Worm (Caenorhabditis elegans): Measurements from ENCODE around the gene trap-4.
A peak's percentile ranks its signal among the peaks of the same experiment; 100 is the strongest.

The trap-4 gene

DNA sequence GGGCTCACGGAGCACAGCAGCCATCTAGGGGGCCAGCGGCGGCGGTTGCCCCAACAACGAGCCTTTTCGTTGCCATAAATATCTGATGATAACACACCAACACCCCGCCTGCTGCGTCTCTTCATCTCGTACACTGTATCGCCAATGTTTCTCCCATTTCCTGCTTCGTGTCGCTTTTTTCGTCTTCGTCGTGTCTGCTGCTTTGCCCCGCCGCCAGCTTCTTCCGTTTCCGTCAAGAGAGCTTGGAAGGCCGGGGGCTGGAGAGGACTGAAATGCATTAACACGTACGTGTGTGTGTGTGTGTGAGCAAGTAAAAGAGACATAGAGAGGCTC is 15.4 kb downstream of the trap-4 start (continued):
- peak; percentile 36 for TF ChIP-seq mec-3 (tag; optimal IDR thresholded peaks at IDR 0.05; ENCODE audit: borderline replicate concordance)
- TF ChIP-seq sox-2 (GFP tag; IDR thresholded peaks at IDR 0.05): no peak
- TF ChIP-seq ceh-6 (GFP tag; optimal IDR thresholded peaks at IDR 0.05): no peak
- no peak for TF ChIP-seq dve-1 (tag; optimal IDR thresholded peaks at IDR 0.05)
- TF ChIP-seq pax-1 (tag; optimal IDR thresholded peaks at IDR 0.05): no peak
- TF ChIP-seq ceh-34 (tag; optimal IDR thresholded peaks at IDR 0.05): no peak
- TF ChIP-seq hlh-13 (GFP tag; optimal IDR thresholded peaks at IDR 0.05): no peak
- TF ChIP-seq hlh-8 (tag; optimal IDR thresholded peaks at IDR 0.05): no peak
- TF ChIP-seq ceh-30 (tag; optimal IDR thresholded peaks at IDR 0.05): no peak
- no peak for TF ChIP-seq pha-4 (tag; optimal IDR thresholded peaks at IDR 0.05)
- TF ChIP-seq ceh-45 (GFP tag; IDR thresholded peaks at IDR 0.05): no peak
- TF ChIP-seq syd-9 (tag; optimal IDR thresholded peaks at IDR 0.05): no peak
- no peak for TF ChIP-seq sdc-2 (tag; optimal IDR thresholded peaks at IDR 0.05)
- TF ChIP-seq odd-2 (tag; optimal IDR thresholded peaks at IDR 0.05): no peak
- no peak for TF ChIP-seq nhr-232 (tag; optimal IDR thresholded peaks at IDR 0.05)
- no peak for TF ChIP-seq ceh-22 (tag; optimal IDR thresholded peaks at IDR 0.05)
- TF ChIP-seq nfya-1 (tag; optimal IDR thresholded peaks at IDR 0.05): no peak
- no peak for TF ChIP-seq ceh-24 (tag; optimal IDR thresholded peaks at IDR 0.05)
- TF ChIP-seq unc-3 (GFP tag; conservative IDR thresholded peaks at IDR 0.05): no peak
- TF ChIP-seq unc-3 (tag; optimal IDR thresholded peaks at IDR 0.05): no peak
- peak; percentile 41 for TF ChIP-seq che-1 (tag; optimal IDR thresholded peaks at IDR 0.05)
- no peak for TF ChIP-seq npax-4 (tag; optimal IDR thresholded peaks at IDR 0.05)
- TF ChIP-seq pat-9 (tag; optimal IDR thresholded peaks at IDR 0.05): peak; percentile 17
- no peak for TF ChIP-seq nhr-11 (tag; optimal IDR thresholded peaks at IDR 0.05)
- peak; percentile 0 for TF ChIP-seq ceh-2 (tag; optimal IDR thresholded peaks at IDR 0.05)
- TF ChIP-seq ceh-18 (tag; optimal IDR thresholded peaks at IDR 0.05): no peak
- no peak for TF ChIP-seq hlh-30 (tag; optimal IDR thresholded peaks at IDR 0.05; ENCODE audit: insufficient read depth)
- TF ChIP-seq zip-5 (tag; optimal IDR thresholded peaks at IDR 0.05): no peak
- TF ChIP-seq ama-1 (optimal IDR thresholded peaks at IDR 0.05): no peak
- no peak for TF ChIP-seq unc-55 (GFP tag; optimal IDR thresholded peaks at IDR 0.05)
- TF ChIP-seq pros-1 (tag; optimal IDR thresholded peaks at IDR 0.05): no peak
- no peak for TF ChIP-seq dmd-4 (tag; optimal IDR thresholded peaks at IDR 0.05; ENCODE audit: borderline replicate concordance)
- no peak for TF ChIP-seq ets-4 (tag; optimal IDR thresholded peaks at IDR 0.05)
- TF ChIP-seq pag-3 (tag; optimal IDR thresholded peaks at IDR 0.05; ENCODE audit: borderline replicate concordance): no peak

DNA sequence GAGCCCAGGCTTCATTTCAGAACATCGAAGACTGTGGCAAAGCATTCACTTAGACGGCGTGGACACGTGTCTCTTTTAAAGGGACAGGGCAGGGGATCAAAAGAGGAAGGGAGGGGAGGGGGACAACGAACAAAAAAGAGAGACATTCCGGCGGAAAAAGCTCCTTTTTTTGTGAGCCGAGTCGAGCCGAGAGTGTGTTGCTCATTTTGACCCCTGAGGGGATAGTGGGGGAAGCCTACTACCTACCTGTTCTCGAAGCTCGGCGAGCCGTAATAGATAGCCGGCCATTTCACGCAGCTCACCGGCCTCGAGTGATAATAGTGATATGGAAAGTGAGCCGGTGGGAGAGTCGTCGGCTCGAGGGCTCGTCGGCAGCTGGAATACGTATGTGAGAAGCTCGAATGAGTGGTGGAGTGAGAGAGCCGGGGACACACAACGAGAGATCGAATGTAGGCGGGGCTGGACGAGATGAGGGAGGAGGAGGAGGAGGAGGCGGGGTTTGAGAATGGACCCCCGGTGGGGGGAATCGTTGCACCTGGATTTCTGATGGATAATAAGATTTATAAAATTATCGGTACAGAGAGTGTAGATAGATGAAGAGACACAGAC is 16.2 kb downstream of the trap-4 start:
- TF ChIP-seq ama-1 (optimal IDR thresholded peaks at IDR 0.05) (peak; percentile 76), hlh-30 (tag; optimal IDR thresholded peaks at IDR 0.05; ENCODE audit: insufficient read depth) (no peak), K02D7.2 (tag; optimal IDR thresholded peaks at IDR 0.05) (peak; percentile 59), lin-11 (tag; optimal IDR thresholded peaks at IDR 0.05) (no peak), fax-1 (tag; optimal IDR thresholded peaks at IDR 0.05) (no peak), pqm-1 (tag; optimal IDR thresholded peaks at IDR 0.05) (no peak), ceh-14 (tag; optimal IDR thresholded peaks at IDR 0.05) (peak; percentile 0), sox-4 (tag; optimal IDR thresholded peaks at IDR 0.05) (peak; percentile 3), ceh-30 (tag; optimal IDR thresholded peaks at IDR 0.05) (no peak), nhr-232 (tag; optimal IDR thresholded peaks at IDR 0.05) (no peak), nfya-1 (tag; optimal IDR thresholded peaks at IDR 0.05) (peak; percentile 3), pat-9 (tag; optimal IDR thresholded peaks at IDR 0.05) (no peak)

DNA sequence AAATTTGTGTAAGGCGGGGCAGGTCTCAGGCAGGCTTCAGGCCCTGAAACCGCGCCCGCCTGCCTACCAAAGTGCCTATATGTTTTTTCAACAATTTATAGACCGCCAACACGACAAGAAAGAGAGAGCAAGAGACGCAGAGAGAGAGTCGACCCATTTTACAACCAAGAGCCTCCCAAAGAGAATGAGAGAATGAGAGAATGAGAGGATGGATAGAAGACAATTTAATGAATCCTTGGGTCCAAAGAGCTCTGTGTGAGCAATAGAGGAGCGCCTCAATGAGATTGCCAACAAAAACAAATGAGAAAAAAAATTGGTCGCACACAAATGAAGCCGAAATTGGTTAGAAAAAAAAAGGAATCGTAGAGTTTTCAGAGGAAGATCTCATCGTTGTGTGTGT is 17.4 kb downstream of the trap-4 start:
- TF ChIP-seq unc-42 (tag; optimal IDR thresholded peaks at IDR 0.05) (peak; percentile 59), lin-11 (tag; optimal IDR thresholded peaks at IDR 0.05) (no peak), ceh-34 (tag; optimal IDR thresholded peaks at IDR 0.05) (peak; percentile 34), ceh-19 (GFP tag; optimal IDR thresholded peaks at IDR 0.05) (no peak), ceh-9 (tag; optimal IDR thresholded peaks at IDR 0.05) (no peak)

Measured in whole organism, late embryonic.